Worm (Caenorhabditis elegans): ENCODE data around the gene C44B11.4.

DNA sequence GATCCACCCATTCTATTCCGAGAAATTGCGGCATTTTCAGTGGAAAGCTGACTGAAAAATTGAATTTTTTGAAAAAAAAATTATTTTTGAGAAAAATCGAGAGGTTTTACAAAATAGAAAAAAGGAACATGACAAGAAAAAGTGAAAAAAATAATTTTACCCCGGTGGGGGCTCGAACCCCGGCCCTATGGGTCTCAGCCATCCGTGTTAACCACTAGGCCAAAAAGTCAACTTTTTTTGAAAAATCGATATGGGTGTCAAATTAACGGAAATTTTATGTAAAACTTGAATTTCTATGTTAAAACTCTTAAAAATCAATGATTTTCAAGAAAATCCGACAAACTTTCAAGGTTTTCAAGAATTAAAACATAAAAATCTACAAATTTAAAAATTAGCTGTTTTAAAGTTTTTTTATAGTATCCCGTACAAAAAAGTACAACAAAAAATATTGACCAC lies 39.6 kb downstream of the C44B11.4 start, which contains the start of gene Y53G8B.2:
- TF ChIP-seq arid-1 (GFP tag; conservative IDR thresholded peaks at IDR 0.05): no peak
- TF ChIP-seq lin-15B (tag; optimal IDR thresholded peaks at IDR 0.05): no peak
- no peak for TF ChIP-seq sdz-12 (GFP tag; optimal IDR thresholded peaks at IDR 0.05)
- TF ChIP-seq nhr-77 (tag; optimal IDR thresholded peaks at IDR 0.05): no peak
- TF ChIP-seq spr-3 (GFP tag; optimal IDR thresholded peaks at IDR 0.05): no peak
- TF ChIP-seq unc-130 (GFP tag; optimal IDR thresholded peaks at IDR 0.05): no peak
- TF ChIP-seq ces-1 (GFP tag; optimal IDR thresholded peaks at IDR 0.05): no peak
- TF ChIP-seq skn-1 (tag; optimal IDR thresholded peaks at IDR 0.05): no peak
- no peak for TF ChIP-seq ceh-62 (tag; optimal IDR thresholded peaks at IDR 0.05)
- no peak for TF ChIP-seq jun-1 (tag; optimal IDR thresholded peaks at IDR 0.05)
- TF ChIP-seq lsy-2 (tag; optimal IDR thresholded peaks at IDR 0.05): no peak
- TF ChIP-seq mdl-1 (tag; optimal IDR thresholded peaks at IDR 0.05): no peak
- no peak for TF ChIP-seq spr-1 (tag; optimal IDR thresholded peaks at IDR 0.05)
- no peak for TF ChIP-seq zag-1 (tag; optimal IDR thresholded peaks at IDR 0.05)

Measured in whole organism, L4 larva.